In genomic region chrII:9716417-9717039, ce11 we compare ENCODE assay signal across 4 worm cellular contexts.
A peak's percentile ranks its signal among the peaks of the same experiment; 100 is the strongest.
TF ChIP-seq lines count a peak whose summit lies in the region.

Gene wee-1.3, minus strand, starts transcription at chrII:9716467.

TF ChIP-seq in whole organism, L2 larva, 48 proteins besides CTCF, POLR2A, EP300 and RAD21 (continues in another document):
- peak; percentile 98 for TF ChIP-seq gmeb-1 (tag; optimal IDR thresholded peaks at IDR 0.05; lab: Kevin White, UChicago)
- no peak for TF ChIP-seq Y55F3AM.14 (GFP tag; optimal IDR thresholded peaks at IDR 0.05; lab: Kevin White, UChicago)
- TF ChIP-seq unc-62 (GFP tag; optimal IDR thresholded peaks at IDR 0.05; lab: Kevin White, UChicago) = no peak
- no peak for TF ChIP-seq ceh-16 (tag; optimal IDR thresholded peaks at IDR 0.05; lab: Kevin White, UChicago)
- TF ChIP-seq unc-55 (GFP tag; optimal IDR thresholded peaks at IDR 0.05; lab: Kevin White, UChicago) = peak; percentile 91
- peak; percentile 61 for TF ChIP-seq mab-5 (tag; optimal IDR thresholded peaks at IDR 0.05; lab: Kevin White, UChicago)
- no peak for TF ChIP-seq nhr-237 (tag; optimal IDR thresholded peaks at IDR 0.05; lab: Kevin White, UChicago)
- TF ChIP-seq skn-1 (tag; optimal IDR thresholded peaks at IDR 0.05; lab: Kevin White, UChicago) = no peak
- no peak for TF ChIP-seq mdl-1 (tag; optimal IDR thresholded peaks at IDR 0.05; lab: Kevin White, UChicago)
- TF ChIP-seq aly-2 (tag; optimal IDR thresholded peaks at IDR 0.05; lab: Kevin White, UChicago) = no peak
- TF ChIP-seq unc-39 (tag; optimal IDR thresholded peaks at IDR 0.05; lab: Kevin White, UChicago) = no peak
- no peak for TF ChIP-seq ama-1 (optimal IDR thresholded peaks at IDR 0.05; lab: Kevin White, UChicago)
- TF ChIP-seq snpc-4 (tag; optimal IDR thresholded peaks at IDR 0.05; lab: Kevin White, UChicago) = peak; percentile 69
- peak; percentile 65 for TF ChIP-seq lin-11 (tag; optimal IDR thresholded peaks at IDR 0.05; lab: Kevin White, UChicago)
- TF ChIP-seq C34F6.9 (tag; optimal IDR thresholded peaks at IDR 0.05; lab: Kevin White, UChicago) = peak; percentile 84
- no peak for TF ChIP-seq nhr-10 (tag; optimal IDR thresholded peaks at IDR 0.05; lab: Kevin White, UChicago)
- no peak for TF ChIP-seq nhr-12 (tag; optimal IDR thresholded peaks at IDR 0.05; lab: Kevin White, UChicago)
- peak; percentile 60 for TF ChIP-seq sem-4 (tag; optimal IDR thresholded peaks at IDR 0.05; lab: Kevin White, UChicago)
- peak; percentile 16 for TF ChIP-seq R02D3.7 (tag; optimal IDR thresholded peaks at IDR 0.05; lab: Kevin White, UChicago)
- TF ChIP-seq fos-1 (tag; optimal IDR thresholded peaks at IDR 0.05; lab: Kevin White, UChicago) = peak; percentile 55
- peak; percentile 43 for TF ChIP-seq blmp-1 (tag; optimal IDR thresholded peaks at IDR 0.05; lab: Kevin White, UChicago; ENCODE audit: insufficient read depth)
- peak; percentile 82 for TF ChIP-seq lin-13 (GFP tag; optimal IDR thresholded peaks at IDR 0.05; lab: Kevin White, UChicago)
- TF ChIP-seq dmd-4 (tag; optimal IDR thresholded peaks at IDR 0.05; lab: Kevin White, UChicago) = no peak
- TF ChIP-seq nhr-77 (tag; optimal IDR thresholded peaks at IDR 0.05; lab: Kevin White, UChicago) = no peak

TF ChIP-seq in whole organism, L4 larva, 104 proteins besides CTCF, POLR2A, EP300 and RAD21 (continues in another document):
- TF ChIP-seq F44E2.7 (GFP tag; IDR thresholded peaks at IDR 0.05; lab: Robert Waterston, UW) = no peak
- no peak for TF ChIP-seq dmd-8 (GFP tag; IDR thresholded peaks at IDR 0.05; lab: Robert Waterston, UW)
- no peak for TF ChIP-seq saeg-2 (GFP tag; IDR thresholded peaks at IDR 0.05; lab: Robert Waterston, UW)
- no peak for TF ChIP-seq ceh-44 (GFP tag; IDR thresholded peaks at IDR 0.05; lab: Robert Waterston, UW)
- peak; percentile 69 for TF ChIP-seq hmg-1.1 (GFP tag; IDR thresholded peaks at IDR 0.05; lab: Robert Waterston, UW)
- no peak for TF ChIP-seq nhr-41 (GFP tag; IDR thresholded peaks at IDR 0.05; lab: Robert Waterston, UW)
- no peak for TF ChIP-seq zip-2 (tag; optimal IDR thresholded peaks at IDR 0.05; lab: Kevin White, UChicago)
- TF ChIP-seq zag-1 (tag; optimal IDR thresholded peaks at IDR 0.05; lab: Kevin White, UChicago) = no peak
- TF ChIP-seq nhr-76 (tag; optimal IDR thresholded peaks at IDR 0.05; lab: Kevin White, UChicago) = no peak
- no peak for TF ChIP-seq pha-4 (GFP tag; IDR thresholded peaks at IDR 0.05; lab: Robert Waterston, UW)
- peak; percentile 82 for TF ChIP-seq pha-4 (tag; optimal IDR thresholded peaks at IDR 0.05; lab: Kevin White, UChicago)
- TF ChIP-seq lsy-2 (tag; optimal IDR thresholded peaks at IDR 0.05; lab: Kevin White, UChicago) = peak; percentile 30 to 94
- TF ChIP-seq ceh-62 (tag; optimal IDR thresholded peaks at IDR 0.05; lab: Kevin White, UChicago) = no peak
- no peak for TF ChIP-seq zfp-3 (GFP tag; conservative IDR thresholded peaks at IDR 0.05; lab: Robert Waterston, UW)
- no peak for TF ChIP-seq Y105C5A.15 (GFP tag; IDR thresholded peaks at IDR 0.05; lab: Robert Waterston, UW)
- TF ChIP-seq ZK337.2 (GFP tag; IDR thresholded peaks at IDR 0.05; lab: Robert Waterston, UW) = no peak
- TF ChIP-seq F26F4.8 (GFP tag; conservative IDR thresholded peaks at IDR 0.05; lab: Robert Waterston, UW) = no peak
- TF ChIP-seq ztf-11 (tag; optimal IDR thresholded peaks at IDR 0.05; lab: Kevin White, UChicago) = no peak
- peak; percentile 73 for TF ChIP-seq hlh-30 (tag; optimal IDR thresholded peaks at IDR 0.05; lab: Kevin White, UChicago; ENCODE audit: insufficient read depth)
- no peak for TF ChIP-seq lin-15B (tag; optimal IDR thresholded peaks at IDR 0.05; lab: Kevin White, UChicago)
- TF ChIP-seq F10B5.3 (tag; optimal IDR thresholded peaks at IDR 0.05; lab: Kevin White, UChicago) = no peak
- TF ChIP-seq php-3 (GFP tag; IDR thresholded peaks at IDR 0.05; lab: Robert Waterston, UW) = no peak
- no peak for TF ChIP-seq Y5F2A.4 (GFP tag; optimal IDR thresholded peaks at IDR 0.05; lab: Kevin White, UChicago)
- TF ChIP-seq ctbp-1 (GFP tag; IDR thresholded peaks at IDR 0.05; lab: Robert Waterston, UW) = no peak
- peak in 1 of 2 experiments; percentile 40 for TF ChIP-seq mdl-1 (tag; optimal IDR thresholded peaks at IDR 0.05; lab: Kevin White, UChicago)

TF ChIP-seq in whole organism, late embryonic, 69 proteins besides CTCF, POLR2A, EP300 and RAD21 (continues in another document):
- TF ChIP-seq ceh-22 (tag; optimal IDR thresholded peaks at IDR 0.05; lab: Kevin White, UChicago) = no peak
- TF ChIP-seq ceh-31 (tag; optimal IDR thresholded peaks at IDR 0.05; lab: Kevin White, UChicago) = peak; percentile 54
- no peak for TF ChIP-seq sdc-2 (tag; optimal IDR thresholded peaks at IDR 0.05; lab: Kevin White, UChicago)
- TF ChIP-seq F13H6.1 (tag; optimal IDR thresholded peaks at IDR 0.05; lab: Kevin White, UChicago) = no peak
- peak; percentile 24 for TF ChIP-seq ceh-14 (tag; optimal IDR thresholded peaks at IDR 0.05; lab: Kevin White, UChicago)
- no peak for TF ChIP-seq npax-4 (tag; optimal IDR thresholded peaks at IDR 0.05; lab: Kevin White, UChicago)
- TF ChIP-seq syd-9 (tag; optimal IDR thresholded peaks at IDR 0.05; lab: Kevin White, UChicago) = no peak
- TF ChIP-seq rnt-1 (tag; optimal IDR thresholded peaks at IDR 0.05; lab: Kevin White, UChicago) = no peak
- TF ChIP-seq dve-1 (tag; optimal IDR thresholded peaks at IDR 0.05; lab: Kevin White, UChicago) = peak; percentile 22
- TF ChIP-seq ceh-2 (tag; optimal IDR thresholded peaks at IDR 0.05; lab: Kevin White, UChicago) = peak; percentile 10
- no peak for TF ChIP-seq nhr-232 (tag; optimal IDR thresholded peaks at IDR 0.05; lab: Kevin White, UChicago)
- peak; percentile 18 for TF ChIP-seq ceh-30 (tag; optimal IDR thresholded peaks at IDR 0.05; lab: Kevin White, UChicago)
- no peak for TF ChIP-seq Y22D7AL.16 (tag; optimal IDR thresholded peaks at IDR 0.05; lab: Kevin White, UChicago)
- TF ChIP-seq sox-2 (GFP tag; IDR thresholded peaks at IDR 0.05; lab: Robert Waterston, UW) = 0 out of 2 replicates have a peak, but pooled peaks have one; percentile 15
- TF ChIP-seq ceh-34 (tag; optimal IDR thresholded peaks at IDR 0.05; lab: Kevin White, UChicago) = peak; percentile 64
- no peak for TF ChIP-seq ets-4 (tag; optimal IDR thresholded peaks at IDR 0.05; lab: Kevin White, UChicago)
- no peak for TF ChIP-seq dmd-4 (tag; optimal IDR thresholded peaks at IDR 0.05; lab: Kevin White, UChicago; ENCODE audit: borderline replicate concordance)
- peak; percentile 53 for TF ChIP-seq ref-2 (tag; optimal IDR thresholded peaks at IDR 0.05; lab: Kevin White, UChicago)
- no peak for TF ChIP-seq hlh-15 (tag; optimal IDR thresholded peaks at IDR 0.05; lab: Kevin White, UChicago)
- TF ChIP-seq elt-2 (tag; optimal IDR thresholded peaks at IDR 0.05; lab: Kevin White, UChicago) = peak; percentile 37
- peak; percentile 35 for TF ChIP-seq nhr-11 (tag; optimal IDR thresholded peaks at IDR 0.05; lab: Kevin White, UChicago)
- peak; percentile 53 for TF ChIP-seq unc-42 (tag; optimal IDR thresholded peaks at IDR 0.05; lab: Kevin White, UChicago)
- TF ChIP-seq tbx-2 (tag; optimal IDR thresholded peaks at IDR 0.05; lab: Kevin White, UChicago) = peak; percentile 18
- peak; percentile 59 for TF ChIP-seq nfya-1 (tag; optimal IDR thresholded peaks at IDR 0.05; lab: Kevin White, UChicago)
- no peak for TF ChIP-seq pha-2 (tag; optimal IDR thresholded peaks at IDR 0.05; lab: Kevin White, UChicago)
- TF ChIP-seq ztf-16 (tag; optimal IDR thresholded peaks at IDR 0.05; lab: Kevin White, UChicago) = peak; percentile 28

TF ChIP-seq in whole organism, mixed stage, embryonic, 35 proteins besides CTCF, POLR2A, EP300 and RAD21 (continues in another document):
- TF ChIP-seq elt-1 (tag; optimal IDR thresholded peaks at IDR 0.05; lab: Kevin White, UChicago; ENCODE audit: borderline replicate concordance, insufficient read depth) (no peak), ztf-11 (tag; optimal IDR thresholded peaks at IDR 0.05; lab: Kevin White, UChicago) (no peak), blmp-1 (tag; optimal IDR thresholded peaks at IDR 0.05; lab: Kevin White, UChicago) (no peak), mep-1 (tag; optimal IDR thresholded peaks at IDR 0.05; lab: Kevin White, UChicago) (peak; percentile 75), sem-2 (GFP tag; optimal IDR thresholded peaks at IDR 0.05; lab: Kevin White, UChicago) (no peak), elt-3 (tag; optimal IDR thresholded peaks at IDR 0.05; lab: Kevin White, UChicago) (no peak), hlh-1 (tag; optimal IDR thresholded peaks at IDR 0.05; lab: Kevin White, UChicago) (peak; percentile 20), sptf-1 (tag; optimal IDR thresholded peaks at IDR 0.05; lab: Kevin White, UChicago) (no peak), bed-3 (GFP tag; optimal IDR thresholded peaks at IDR 0.05; lab: Kevin White, UChicago) (no peak), zip-8 (tag; optimal IDR thresholded peaks at IDR 0.05; lab: Kevin White, UChicago) (no peak), unc-62 (GFP tag; optimal IDR thresholded peaks at IDR 0.05; lab: Kevin White, UChicago) (no peak), tbx-8 (GFP tag; optimal IDR thresholded peaks at IDR 0.05; lab: Kevin White, UChicago) (no peak), ceh-43 (GFP tag; optimal IDR thresholded peaks at IDR 0.05; lab: Kevin White, UChicago) (no peak), nhr-2 (tag; optimal IDR thresholded peaks at IDR 0.05; lab: Kevin White, UChicago) (no peak), unc-39 (tag; optimal IDR thresholded peaks at IDR 0.05; lab: Kevin White, UChicago) (no peak), drap-1 (GFP tag; optimal IDR thresholded peaks at IDR 0.05; lab: Kevin White, UChicago) (peak; percentile 48), lsy-2 (tag; optimal IDR thresholded peaks at IDR 0.05; lab: Kevin White, UChicago) (peak; percentile 89), mls-2 (tag; optimal IDR thresholded peaks at IDR 0.05; lab: Kevin White, UChicago) (peak; percentile 47), cnd-1 (tag; optimal IDR thresholded peaks at IDR 0.05; lab: Kevin White, UChicago) (no peak), nhr-76 (tag; optimal IDR thresholded peaks at IDR 0.05; lab: Kevin White, UChicago) (no peak), ceh-39 (tag; optimal IDR thresholded peaks at IDR 0.05; lab: Kevin White, UChicago) (peak; percentile 45), mab-5 (tag; optimal IDR thresholded peaks at IDR 0.05; lab: Kevin White, UChicago) (no peak), ham-2 (GFP tag; optimal IDR thresholded peaks at IDR 0.05; lab: Kevin White, UChicago) (no peak), lin-32 (GFP tag; optimal IDR thresholded peaks at IDR 0.05; lab: Kevin White, UChicago) (no peak), M03D4.4 (tag; optimal IDR thresholded peaks at IDR 0.05; lab: Kevin White, UChicago) (no peak), ceh-83 (GFP tag; optimal IDR thresholded peaks at IDR 0.05; lab: Kevin White, UChicago) (no peak), unc-120 (tag; optimal IDR thresholded peaks at IDR 0.05; lab: Kevin White, UChicago; ENCODE audit: poor library complexity, severe bottlenecking) (peak; percentile 51), nhr-12 (tag; optimal IDR thresholded peaks at IDR 0.05; lab: Kevin White, UChicago) (no peak), ces-1 (GFP tag; optimal IDR thresholded peaks at IDR 0.05; lab: Kevin White, UChicago) (peak; percentile 58), nhr-28 (tag; optimal IDR thresholded peaks at IDR 0.05; lab: Kevin White, UChicago) (no peak), flh-1 (GFP tag; optimal IDR thresholded peaks at IDR 0.05; lab: Kevin White, UChicago) (no peak)
